Fruit fly (Drosophila melanogaster) whole organism, wandering third instar larva: ENCODE data around the gene EMC2B.

Experiments used
- Abd-B ChIP-seq: fragments of >200 bp; optimal IDR thresholded peaks from 2 replicates; lab custom pipeline; 2017; ENCODE audit warnings: missing biosample characterization, missing genetic modification characterization
- CG9705 ChIP-seq: fragments of 200-800 bp; sonication (Bioruptor generic); optimal IDR thresholded peaks from 2 replicates; lab custom pipeline; 2018; ENCODE audit warnings: missing biosample characterization, mild to moderate bottlenecking, missing genetic modification characterization
- CrebA ChIP-seq: fragments of 200-800 bp; sonication (Bioruptor generic); optimal IDR thresholded peaks from 2 replicates; lab custom pipeline; 2016; ENCODE audit warnings: missing biosample characterization, mild to moderate bottlenecking, missing genetic modification characterization, borderline replicate concordance
- Dif ChIP-seq: fragments of 200-275, 200-300 bp; sonication (Bioruptor generic); optimal IDR thresholded peaks from 2 replicates; lab custom pipeline; 2018; ENCODE audit warnings: missing biosample characterization, missing genetic modification characterization; ENCODE audit not compliant: partially characterized antibody
- GATAd ChIP-seq: sonication (Bioruptor generic); optimal IDR thresholded peaks from 2 replicates; lab custom pipeline; 2016; ENCODE audit warnings: missing biosample characterization, missing genetic modification characterization
- HLH106 ChIP-seq: fragments of 200-800 bp; optimal IDR thresholded peaks from 3 replicates; lab custom pipeline; 2019; ENCODE audit warnings: missing biosample characterization, mild to moderate bottlenecking, missing genetic modification characterization, moderate library complexity
- Hnf4 ChIP-seq: fragments of 200-800 bp; sonication (Bioruptor generic); optimal IDR thresholded peaks from 2 replicates; lab custom pipeline; 2016; ENCODE audit warnings: missing biosample characterization, mild to moderate bottlenecking, missing genetic modification characterization
- Hr78 ChIP-seq: fragments of >200 bp; optimal IDR thresholded peaks from 2 replicates; lab custom pipeline; 2017; ENCODE audit warnings: missing biosample characterization, missing genetic modification characterization
- Hr83 ChIP-seq: fragments of 200-300 bp; sonication (Bioruptor generic); optimal IDR thresholded peaks from 2 replicates; lab custom pipeline; 2016; ENCODE audit warnings: missing biosample characterization, mild to moderate bottlenecking, missing genetic modification characterization, moderate library complexity; ENCODE audit not compliant: poor library complexity, severe bottlenecking
- Jra ChIP-seq: sonication (Bioruptor generic); optimal IDR thresholded peaks from 2 replicates; lab custom pipeline; 2016; ENCODE audit warnings: missing biosample characterization, missing genetic modification characterization
- Mio ChIP-seq: sonication (Bioruptor generic); optimal IDR thresholded peaks from 2 replicates; lab custom pipeline; 2016; ENCODE audit warnings: missing biosample characterization, missing genetic modification characterization
- Myc ChIP-seq: fragments of >200 bp; optimal IDR thresholded peaks from 2 replicates; lab custom pipeline; 2017
- Rel ChIP-seq, 2 experiments: fragments of 200-800 bp; sonication (Bioruptor generic) in 1 of 2; optimal IDR thresholded peaks; 2 replicates in 1 of 2; 3 replicates in 1 of 2; lab custom pipeline; 2016 to 2019; ENCODE audit warnings: mild to moderate bottlenecking in 2 of 2, missing biosample characterization in 2 of 2, missing genetic modification characterization in 2 of 2, moderate library complexity in 1 of 2
- Sp1 ChIP-seq: fragments of 200-800 bp; sonication (Bioruptor generic); optimal IDR thresholded peaks from 3 replicates; lab custom pipeline; 2019; ENCODE audit warnings: missing biosample characterization, mild to moderate bottlenecking, missing genetic modification characterization, moderate library complexity
- Vsx2 ChIP-seq: fragments of 200-300, 225-300 bp; sonication (Bioruptor generic); optimal IDR thresholded peaks from 2 replicates; lab custom pipeline; 2018; ENCODE audit warnings: missing biosample characterization, missing genetic modification characterization; ENCODE audit not compliant: partially characterized antibody
- br ChIP-seq: fragments of 200-800 bp; sonication (Bioruptor generic); optimal IDR thresholded peaks from 2 replicates; lab custom pipeline; 2016; ENCODE audit warnings: missing biosample characterization, missing genetic modification characterization
- brk ChIP-seq: fragments of 200-800 bp; sonication (Bioruptor generic); optimal IDR thresholded peaks from 2 replicates; lab custom pipeline; 2016; ENCODE audit warnings: missing biosample characterization, mild to moderate bottlenecking, missing genetic modification characterization
- dl ChIP-seq, 2 experiments: fragments of 175-275, 200-275 bp in 1 of 2; fragments of 200-275 bp in 1 of 2; sonication (Bioruptor generic); optimal IDR thresholded peaks; lab custom pipeline; 2018; ENCODE audit warnings: mild to moderate bottlenecking in 2 of 2, missing biosample characterization in 2 of 2, missing genetic modification characterization in 2 of 2, moderate library complexity in 2 of 2; ENCODE audit not compliant: partially characterized antibody in 2 of 2, insufficient read depth in 1 of 2
- dmrt93B ChIP-seq: fragments of 200-800 bp; sonication (Bioruptor generic); optimal IDR thresholded peaks from 2 replicates; lab custom pipeline; 2018; ENCODE audit warnings: missing biosample characterization, mild to moderate bottlenecking, missing genetic modification characterization
- dsf ChIP-seq: sonication (Bioruptor generic); optimal IDR thresholded peaks from 2 replicates; lab custom pipeline; 2016; ENCODE audit warnings: missing biosample characterization, missing genetic modification characterization, borderline replicate concordance
- ey ChIP-seq: fragments of 200-800 bp; sonication (Bioruptor generic); optimal IDR thresholded peaks from 2 replicates; lab custom pipeline; 2016; ENCODE audit warnings: missing biosample characterization, missing genetic modification characterization
- foxo ChIP-seq, 2 experiments: fragments of 200-800 bp; sonication (Bioruptor generic); optimal IDR thresholded peaks; 2 replicates in 1 of 2; 3 replicates in 1 of 2; lab custom pipeline; 2016 to 2017; ENCODE audit warnings: missing biosample characterization in 2 of 2, missing genetic modification characterization in 2 of 2
- jim ChIP-seq: fragments of 175-275, 200-325 bp; sonication (Bioruptor generic); optimal IDR thresholded peaks from 2 replicates; lab custom pipeline; 2016; ENCODE audit warnings: missing biosample characterization, mild to moderate bottlenecking, missing genetic modification characterization
- lola ChIP-seq: fragments of >200 bp; optimal IDR thresholded peaks from 2 replicates; lab custom pipeline; 2017; ENCODE audit warnings: missing biosample characterization, missing genetic modification characterization
- pan ChIP-seq: fragments of >200 bp; optimal IDR thresholded peaks from 2 replicates; lab custom pipeline; 2017
- psq ChIP-seq: fragments of 200-800 bp; sonication (Bioruptor generic); optimal IDR thresholded peaks from 3 replicates; lab custom pipeline; 2017; ENCODE audit warnings: missing biosample characterization, mild to moderate bottlenecking, missing genetic modification characterization, moderate library complexity
- sage ChIP-seq: fragments of 200-800 bp; sonication (Bioruptor generic); optimal IDR thresholded peaks from 2 replicates; lab custom pipeline; 2016; ENCODE audit warnings: missing biosample characterization, mild to moderate bottlenecking, missing genetic modification characterization
- sv ChIP-seq: fragments of 200-800 bp; sonication (Bioruptor generic); optimal IDR thresholded peaks from 3 replicates; lab custom pipeline; 2016; ENCODE audit warnings: missing biosample characterization, missing genetic modification characterization
- tai ChIP-seq: sonication (Bioruptor generic); optimal IDR thresholded peaks from 2 replicates; lab custom pipeline; 2016; ENCODE audit warnings: missing biosample characterization, missing genetic modification characterization
- usp ChIP-seq: fragments of >200 bp; optimal IDR thresholded peaks from 2 replicates; lab custom pipeline; 2017; ENCODE audit warnings: missing biosample characterization, missing genetic modification characterization
- woc ChIP-seq: sonication (Bioruptor generic); optimal IDR thresholded peaks from 2 replicates; lab custom pipeline; 2016; ENCODE audit warnings: missing biosample characterization, mild to moderate bottlenecking, missing genetic modification characterization

Gene EMC2B

dm6 chr3R:16951374-16951773, 40.3 kb downstream of the EMC2B start:
- no peak for TF ChIP-seq woc (GFP tag; lab: Kevin White, UChicago)
- TF ChIP-seq Hr78 (GFP tag; lab: Kevin White, UChicago) = no peak
- TF ChIP-seq HLH106 (tag; lab: Kevin White, UChicago) = no peak
- no peak for TF ChIP-seq Sp1 (GFP tag; lab: Kevin White, UChicago)
- no peak for TF ChIP-seq psq (GFP tag; lab: Kevin White, UChicago)
- no peak for TF ChIP-seq pan
- no peak for TF ChIP-seq Vsx2 (GFP tag; lab: Kevin White, UChicago)
- TF ChIP-seq ey (GFP tag; lab: Kevin White, UChicago) = no peak
- TF ChIP-seq sage (GFP tag; lab: Kevin White, UChicago) = no peak
- no peak for TF ChIP-seq Abd-B (GFP tag; lab: Kevin White, UChicago)
- no peak for TF ChIP-seq dl (GFP tag; optimal IDR thresholded peaks at IDR 0.05; lab: Kevin White, UChicago; ENCODE audit: insufficient read depth in 1 of 2, partially characterized antibody in 2 of 2)
- TF ChIP-seq Rel (GFP tag; optimal IDR thresholded peaks at IDR 0.05; lab: Kevin White, UChicago) = no peak
- TF ChIP-seq Rel (tag; optimal IDR thresholded peaks at IDR 0.05; lab: Kevin White, UChicago) = no peak
- TF ChIP-seq Hr83 (GFP tag; lab: Kevin White, UChicago) = no peak
- TF ChIP-seq lola = no peak
- TF ChIP-seq foxo (GFP tag; optimal IDR thresholded peaks at IDR 0.05; lab: Kevin White, UChicago) = no peak
- TF ChIP-seq usp (GFP tag; lab: Kevin White, UChicago) = no peak
- no peak for TF ChIP-seq CrebA (GFP tag; lab: Kevin White, UChicago)
- TF ChIP-seq br = no peak
- TF ChIP-seq CG9705 = no peak

dm6 chr3R:16948667-16949066, 43.0 kb downstream of the EMC2B start:
- TF ChIP-seq Jra (GFP tag; lab: Kevin White, UChicago) (no peak), sv (GFP tag; lab: Kevin White, UChicago) (no peak), sage (GFP tag; lab: Kevin White, UChicago) (no peak), Dif (GFP tag; lab: Kevin White, UChicago) (peak; percentile 7), woc (GFP tag; lab: Kevin White, UChicago) (no peak), tai (GFP tag; lab: Kevin White, UChicago) (no peak), dsf (GFP tag; lab: Kevin White, UChicago) (no peak), jim (peak; percentile 37), foxo (GFP tag; optimal IDR thresholded peaks at IDR 0.05; lab: Kevin White, UChicago) (no peak), dl (GFP tag; optimal IDR thresholded peaks at IDR 0.05; lab: Kevin White, UChicago; ENCODE audit: insufficient read depth in 1 of 2, partially characterized antibody in 2 of 2) (no peak), dmrt93B (GFP tag; lab: Kevin White, UChicago) (no peak), Hnf4 (GFP tag; lab: Kevin White, UChicago) (no peak), usp (GFP tag; lab: Kevin White, UChicago) (no peak), GATAd (GFP tag; lab: Kevin White, UChicago) (no peak)

- no peak for TF ChIP-seq tai (GFP tag; lab: Kevin White, UChicago)
- no peak for TF ChIP-seq jim
- TF ChIP-seq Abd-B (GFP tag; lab: Kevin White, UChicago) = no peak
- TF ChIP-seq CrebA (GFP tag; lab: Kevin White, UChicago) = no peak
- no peak for TF ChIP-seq Rel (GFP tag; optimal IDR thresholded peaks at IDR 0.05; lab: Kevin White, UChicago)
- peak; percentile 16 for TF ChIP-seq Rel (tag; optimal IDR thresholded peaks at IDR 0.05; lab: Kevin White, UChicago)
- TF ChIP-seq GATAd (GFP tag; lab: Kevin White, UChicago) = no peak
- no peak for TF ChIP-seq Myc
- no peak for TF ChIP-seq Hr83 (GFP tag; lab: Kevin White, UChicago)
- TF ChIP-seq Mio (GFP tag; lab: Kevin White, UChicago) = no peak
Observed at dm6 chr3R:16944267-16944666, 47.4 kb downstream of the EMC2B start.

dm6 chr3R:16941285-16941684, 50.4 kb downstream of the EMC2B start:
- TF ChIP-seq sv (GFP tag; lab: Kevin White, UChicago) (no peak), HLH106 (tag; lab: Kevin White, UChicago) (no peak), foxo (GFP tag; optimal IDR thresholded peaks at IDR 0.05; lab: Kevin White, UChicago) (peak in 1 of 2 experiments; percentile 2), brk (GFP tag; lab: Kevin White, UChicago) (no peak)
